Worm (Caenorhabditis elegans) whole organism, early embryonic: ENCODE results near the gene eol-1.

Experiments
- B0310.2 ChIP-seq: sonication (generic microtip); optimal IDR thresholded peaks from 2 replicates; lab custom pipeline; 2016; ENCODE audit warnings: mild to moderate bottlenecking, missing genetic modification characterization, missing compliant biosample characterization
- F13C5.2 ChIP-seq: sonication (generic microtip); optimal IDR thresholded peaks from 2 replicates; lab custom pipeline; 2017; ENCODE audit warnings: mild to moderate bottlenecking, missing genetic modification characterization, inconsistent platforms, missing compliant biosample characterization
- ama-1 ChIP-seq: fragments of 150-350 bp; optimal IDR thresholded peaks from 2 replicates; lab custom pipeline; 2014
- ceh-36 ChIP-seq: sonication (generic microtip); optimal IDR thresholded peaks from 2 replicates; lab custom pipeline; 2016; ENCODE audit warnings: missing genetic modification characterization, inconsistent platforms, missing compliant biosample characterization
- ets-7 ChIP-seq: sonication (generic microtip); optimal IDR thresholded peaks from 2 replicates; lab custom pipeline; 2016; ENCODE audit warnings: missing genotype, missing genetic modification characterization, missing compliant biosample characterization
- flt-1 ChIP-seq: fragments of 200-800 bp; sonication (Bioruptor generic); IDR thresholded peaks from 2 replicates; pipeline ENCODE4 v1.3.6; 2022; ENCODE audit warnings: missing genetic modification characterization, missing compliant biosample characterization
- pes-1 ChIP-seq: fragments of 200-800 bp; sonication (Bioruptor generic); IDR thresholded peaks from 2 replicates; pipeline ENCODE4 v1.3.6; 2022; ENCODE audit warnings: missing genetic modification reagents, missing genetic modification characterization, missing compliant biosample characterization
- scrt-1 ChIP-seq: fragments of 200-800 bp; sonication (Bioruptor generic); IDR thresholded peaks from 2 replicates; pipeline ENCODE4 v1.3.6; 2022; ENCODE audit warnings: missing genetic modification characterization, missing compliant biosample characterization
- tra-4 ChIP-seq: sonication (generic microtip); optimal IDR thresholded peaks from 2 replicates; lab custom pipeline; 2017; ENCODE audit warnings: missing genetic modification characterization, missing compliant biosample characterization

ce11 chrV:14002402-14002801 lies 21.7 kb upstream of the eol-1 start:
- TF ChIP-seq tra-4 (tag; lab: Kevin White, UChicago): no peak
- no peak for TF ChIP-seq ama-1 (lab: Kevin White, UChicago)
- no peak for TF ChIP-seq F13C5.2 (tag; lab: Kevin White, UChicago)
- no peak for TF ChIP-seq flt-1 (GFP tag; lab: Robert Waterston, UW)
- TF ChIP-seq pes-1 (GFP tag; lab: Robert Waterston, UW): no peak
- no peak for TF ChIP-seq ets-7
- no peak for TF ChIP-seq ceh-36 (tag; lab: Kevin White, UChicago)
- no peak for TF ChIP-seq B0310.2 (tag; lab: Kevin White, UChicago)
- TF ChIP-seq scrt-1 (GFP tag; lab: Robert Waterston, UW): no peak
